Fruit fly (Drosophila melanogaster) S2 (cell line): ENCODE data around the gene Cad74A.

ENCODE experiments used
- CG8478 ChIP-seq: fragments of >200 bp; optimal IDR thresholded peaks from 2 replicates; lab custom pipeline; 2018
- CTCF ChIP-seq, 2 experiments: fragments of >200 bp; optimal IDR thresholded peaks; 2 replicates each; lab custom pipeline; 2018

dm6 chr3L:17419103-17419741 is 39.9 kb upstream of the Cad74A start:
- TF ChIP-seq CTCF (optimal IDR thresholded peaks at IDR 0.05; lab: Kevin White, UChicago): no peak
- TF ChIP-seq CG8478: no peak
